Fruit fly (Drosophila melanogaster) whole organism, embryonic: ENCODE results near the gene IA-2.

Experiments
- Atf3 ChIP-seq: fragments of 200-800 bp; sonication (Bioruptor generic); optimal IDR thresholded peaks from 3 replicates; lab custom pipeline; 2016; ENCODE audit warnings: missing biosample characterization, missing genetic modification characterization
- CG10274 ChIP-seq: fragments of 200-800 bp; sonication (Bioruptor generic); optimal IDR thresholded peaks from 3 replicates; lab custom pipeline; 2017; ENCODE audit warnings: missing biosample characterization, mild to moderate bottlenecking, missing genetic modification characterization
- CG10543 ChIP-seq: fragments of 200-800 bp; sonication (Bioruptor generic); optimal IDR thresholded peaks from 3 replicates; lab custom pipeline; 2017; ENCODE audit warnings: missing biosample characterization, mild to moderate bottlenecking, missing genetic modification characterization, moderate library complexity
- CG10959 ChIP-seq: fragments of 200-800 bp; sonication (Bioruptor generic); IDR thresholded peaks from 2 replicates; pipeline ENCODE4 v1.3.6; 2022; ENCODE audit warnings: missing biosample characterization, missing genetic modification characterization
- CG11093 ChIP-seq: fragments of 200-800 bp; sonication (Bioruptor generic); IDR thresholded peaks from 3 replicates; pipeline ENCODE4 v1.3.6; 2022; ENCODE audit warnings: missing biosample characterization, missing genetic modification characterization
- CG11695 ChIP-seq: fragments of 200-800 bp; sonication (Bioruptor generic); IDR thresholded peaks from 3 replicates; pipeline ENCODE4 v1.3.6; 2022; ENCODE audit warnings: missing biosample characterization, missing genetic modification characterization
- CG1233 ChIP-seq: fragments of 200-800 bp; sonication (Bioruptor generic); optimal IDR thresholded peaks from 4 replicates; lab custom pipeline; 2018; ENCODE audit warnings: missing biosample characterization, mild to moderate bottlenecking, missing genetic modification characterization
- CG12391 ChIP-seq: fragments of 200-800 bp; sonication (Bioruptor generic); optimal IDR thresholded peaks from 3 replicates; lab custom pipeline; 2018; ENCODE audit warnings: missing biosample characterization, mild to moderate bottlenecking, missing genetic modification characterization, moderate library complexity
- CG13123 ChIP-seq: fragments of 200-800 bp; sonication (Bioruptor generic); optimal IDR thresholded peaks from 2 replicates; lab custom pipeline; 2016; ENCODE audit warnings: missing biosample characterization, missing genetic modification characterization
- CG14667 ChIP-seq: fragments of 200-800 bp; sonication (Bioruptor generic); IDR thresholded peaks from 2 replicates; pipeline ENCODE4 v1.3.6; 2022; ENCODE audit warnings: missing biosample characterization, missing genetic modification characterization
- CG14860 ChIP-seq: fragments of 200-800 bp; sonication (Bioruptor generic); IDR thresholded peaks from 3 replicates; pipeline ENCODE4 v1.3.6; 2022; ENCODE audit warnings: missing biosample characterization, missing genetic modification characterization; ENCODE audit not compliant: partially characterized antibody
- CG1529 ChIP-seq: fragments of 200-800 bp; sonication (Bioruptor generic); optimal IDR thresholded peaks from 3 replicates; lab custom pipeline; 2018; ENCODE audit warnings: missing biosample characterization, missing genetic modification characterization
- CG15479 ChIP-seq: fragments of 200-800 bp; sonication (Bioruptor generic); optimal IDR thresholded peaks from 3 replicates; lab custom pipeline; 2019; ENCODE audit warnings: missing biosample characterization, mild to moderate bottlenecking, missing genetic modification characterization, moderate library complexity
- CG17361 ChIP-seq: fragments of 200-800 bp; sonication (Bioruptor generic); IDR thresholded peaks from 3 replicates; pipeline ENCODE4 v1.3.6; 2022; ENCODE audit warnings: missing biosample characterization, missing genetic modification characterization
- CG17802 ChIP-seq: fragments of 200-800 bp; sonication (Bioruptor generic); optimal IDR thresholded peaks from 2 replicates; lab custom pipeline; 2018; ENCODE audit warnings: missing biosample characterization, mild to moderate bottlenecking, missing genetic modification characterization, moderate library complexity
- CG30020 ChIP-seq: fragments of 200-800 bp; optimal IDR thresholded peaks from 2 replicates; lab custom pipeline; 2019; ENCODE audit warnings: missing biosample characterization, mild to moderate bottlenecking, missing genetic modification characterization, moderate library complexity
- CG34376 ChIP-seq: fragments of 200-800 bp; sonication (Bioruptor generic); optimal IDR thresholded peaks from 2 replicates; lab custom pipeline; 2018; ENCODE audit warnings: missing biosample characterization, mild to moderate bottlenecking, missing genetic modification characterization
- CG5180 ChIP-seq: fragments of 200-800 bp; sonication (Bioruptor generic); optimal IDR thresholded peaks from 3 replicates; lab custom pipeline; 2017; ENCODE audit warnings: missing biosample characterization, missing genetic modification characterization, mild to moderate bottlenecking, moderate library complexity, missing genetic modification reagents
- CG6689 ChIP-seq: fragments of 200-800 bp; sonication (Bioruptor generic); IDR thresholded peaks from 2 replicates; pipeline ENCODE4 v1.3.6; 2022; ENCODE audit warnings: missing biosample characterization, missing genetic modification characterization
- CG7372 ChIP-seq: fragments of 200-800 bp; sonication (Bioruptor generic); IDR thresholded peaks from 2 replicates; pipeline ENCODE4 v1.3.6; 2022; ENCODE audit warnings: missing biosample characterization, missing genetic modification characterization
- CG7786 ChIP-seq: fragments of 200-800 bp; sonication (Bioruptor generic); optimal IDR thresholded peaks from 2 replicates; lab custom pipeline; 2016; ENCODE audit warnings: missing biosample characterization, missing genetic modification characterization
- CG7928 ChIP-seq: fragments of 200-800 bp; sonication (Bioruptor generic); optimal IDR thresholded peaks from 2 replicates; lab custom pipeline; 2017; ENCODE audit warnings: missing biosample characterization, mild to moderate bottlenecking, missing genetic modification characterization
- CG7987 ChIP-seq: fragments of 200-800 bp; sonication (Bioruptor generic); optimal IDR thresholded peaks from 2 replicates; lab custom pipeline; 2018; ENCODE audit warnings: missing biosample characterization, mild to moderate bottlenecking, missing genetic modification characterization, moderate library complexity
- D19A ChIP-seq: fragments of 200-800 bp; optimal IDR thresholded peaks from 3 replicates; lab custom pipeline; 2019; ENCODE audit warnings: missing biosample characterization, mild to moderate bottlenecking, missing genetic modification characterization, moderate library complexity
- Fer1 ChIP-seq: fragments of 200-800 bp; sonication (Bioruptor generic); optimal IDR thresholded peaks from 2 replicates; lab custom pipeline; 2017; ENCODE audit warnings: missing biosample characterization, mild to moderate bottlenecking, missing genetic modification characterization
- HHEX ChIP-seq: fragments of 200-800 bp; sonication (Bioruptor generic); optimal IDR thresholded peaks from 3 replicates; lab custom pipeline; 2017; ENCODE audit warnings: missing biosample characterization, mild to moderate bottlenecking, missing genetic modification characterization, missing genetic modification reagents
- Lhr ChIP-seq: fragments of 200-800 bp; sonication (Bioruptor generic); optimal IDR thresholded peaks from 3 replicates; lab custom pipeline; 2017; ENCODE audit warnings: mild to moderate bottlenecking, missing biosample characterization, missing genetic modification reagents, missing genetic modification characterization
- MTF-1 ChIP-seq: fragments of 200-800 bp; sonication (Bioruptor generic); optimal IDR thresholded peaks from 2 replicates; lab custom pipeline; 2018; ENCODE audit warnings: missing biosample characterization, mild to moderate bottlenecking, missing genetic modification characterization, borderline replicate concordance
- Max ChIP-seq: fragments of 200-800 bp; sonication (Bioruptor generic); optimal IDR thresholded peaks from 2 replicates; lab custom pipeline; 2016; ENCODE audit warnings: missing biosample characterization, mild to moderate bottlenecking, missing genetic modification characterization
- NC2β ChIP-seq: fragments of 200-800 bp; sonication (Bioruptor generic); optimal IDR thresholded peaks from 2 replicates; lab custom pipeline; 2016; ENCODE audit warnings: missing biosample characterization, missing genetic modification characterization
- PHDP ChIP-seq: fragments of 200-800 bp; sonication (Bioruptor generic); optimal IDR thresholded peaks from 3 replicates; lab custom pipeline; 2018; ENCODE audit warnings: missing biosample characterization, mild to moderate bottlenecking, missing genetic modification characterization, moderate library complexity
- Ptx1 ChIP-seq: fragments of 200-800 bp; sonication (Bioruptor generic); IDR thresholded peaks from 2 replicates; pipeline ENCODE4 v1.3.6; 2022; ENCODE audit warnings: missing biosample characterization, missing genetic modification characterization
- ase ChIP-seq: fragments of 200-800 bp; sonication (Bioruptor generic); IDR thresholded peaks from 3 replicates; pipeline ENCODE4 v1.3.6; 2022; ENCODE audit warnings: missing biosample characterization, missing genetic modification characterization
- cg ChIP-seq: fragments of 200-800 bp; sonication (Bioruptor generic); optimal IDR thresholded peaks from 3 replicates; lab custom pipeline; 2019; ENCODE audit warnings: missing biosample characterization, mild to moderate bottlenecking, missing genetic modification characterization, moderate library complexity
- disco-r ChIP-seq: fragments of 200-800 bp; sonication (Bioruptor generic); optimal IDR thresholded peaks from 2 replicates; lab custom pipeline; 2016; ENCODE audit warnings: missing biosample characterization, missing genetic modification characterization
- fd64A ChIP-seq: fragments of 200-800 bp; sonication (Bioruptor generic); optimal IDR thresholded peaks from 3 replicates; lab custom pipeline; 2018; ENCODE audit warnings: missing biosample characterization, mild to moderate bottlenecking, missing genetic modification characterization
- gfzf ChIP-seq: fragments of 200-800 bp; sonication (Bioruptor generic); optimal IDR thresholded peaks from 2 replicates; lab custom pipeline; 2016; ENCODE audit warnings: missing biosample characterization, mild to moderate bottlenecking, missing genetic modification characterization, moderate library complexity
- her ChIP-seq: fragments of 200-800 bp; sonication (Bioruptor generic); optimal IDR thresholded peaks from 2 replicates; lab custom pipeline; 2016; ENCODE audit warnings: missing biosample characterization, missing genetic modification characterization
- kah ChIP-seq: fragments of 200-800 bp; sonication (Bioruptor generic); optimal IDR thresholded peaks from 2 replicates; lab custom pipeline; 2018; ENCODE audit warnings: missing biosample characterization, mild to moderate bottlenecking, missing genetic modification characterization
- klu ChIP-seq: fragments of 200-800 bp; sonication (Bioruptor generic); IDR thresholded peaks from 2 replicates; pipeline ENCODE4 v1.3.6; 2022; ENCODE audit warnings: missing biosample characterization, missing genetic modification characterization
- onecut ChIP-seq: fragments of 200-800 bp; sonication (Bioruptor generic); IDR thresholded peaks from 2 replicates; pipeline ENCODE4 v1.3.6; 2022; ENCODE audit warnings: missing biosample characterization, missing genetic modification characterization
- psq ChIP-seq: fragments of 200-800 bp; sonication (Bioruptor generic); optimal IDR thresholded peaks from 2 replicates; lab custom pipeline; 2017; ENCODE audit warnings: missing biosample characterization, missing genetic modification characterization
- sim ChIP-seq: fragments of 200-800 bp; sonication (Bioruptor generic); IDR thresholded peaks from 2 replicates; pipeline ENCODE4 v1.3.6; 2022; ENCODE audit warnings: missing biosample characterization, missing genetic modification characterization
- slou ChIP-seq: fragments of 200-800 bp; sonication (Bioruptor generic); optimal IDR thresholded peaks from 3 replicates; lab custom pipeline; 2016; ENCODE audit warnings: missing biosample characterization, missing genetic modification characterization
- sob ChIP-seq: fragments of 200-800 bp; sonication (Bioruptor generic); IDR thresholded peaks from 2 replicates; pipeline ENCODE4 v1.3.6; 2022; ENCODE audit warnings: missing biosample characterization, missing genetic modification characterization
- ssp ChIP-seq: fragments of 200-800 bp; sonication (Bioruptor generic); IDR thresholded peaks from 2 replicates; pipeline ENCODE4 v1.3.6; 2022; ENCODE audit warnings: missing biosample characterization, missing genetic modification characterization
- unpg ChIP-seq: fragments of 200-800 bp; sonication (Bioruptor generic); optimal IDR thresholded peaks from 3 replicates; lab custom pipeline; 2018; ENCODE audit warnings: missing biosample characterization, mild to moderate bottlenecking, missing genetic modification characterization, moderate library complexity
- z ChIP-seq: fragments of 200-800 bp; sonication (Bioruptor generic); IDR thresholded peaks from 3 replicates; pipeline ENCODE4 v1.3.6; 2022; ENCODE audit warnings: missing biosample characterization, missing genetic modification characterization
- zf30C ChIP-seq: fragments of 200-800 bp; sonication (Bioruptor generic); optimal IDR thresholded peaks from 3 replicates; lab custom pipeline; 2018; ENCODE audit warnings: missing biosample characterization, mild to moderate bottlenecking, missing genetic modification characterization

Gene IA-2

dm6 chr2L:1074180-1074864 lies 26.5 kb upstream of the IA-2 start (continued):
- peak; percentile 36 for TF ChIP-seq CG10543
- TF ChIP-seq klu (GFP tag; lab: Robert Waterston, UW), result no peak
- peak; percentile 19 for TF ChIP-seq CG13123 (GFP tag; lab: Kevin White, UChicago)
- no peak for TF ChIP-seq CG7928
- peak; percentile 66 for TF ChIP-seq CG14667 (GFP tag; lab: Robert Waterston, UW)
- peak; percentile 88 for TF ChIP-seq CG12391 (tag; lab: Kevin White, UChicago)
- TF ChIP-seq ase (GFP tag; lab: Robert Waterston, UW), result 0 out of 3 replicates have a peak, but pooled peaks have one; percentile 42
- peak; percentile 74 for TF ChIP-seq NC2β (GFP tag; lab: Kevin White, UChicago)
- TF ChIP-seq CG7372 (GFP tag; lab: Robert Waterston, UW), result peak; percentile 8; the same call in 1 of the 2 replicates
- TF ChIP-seq CG6689 (GFP tag; lab: Robert Waterston, UW), result peak; percentile 82
- TF ChIP-seq CG17802 (tag; lab: Kevin White, UChicago), result peak; percentile 66
- peak; percentile 53 for TF ChIP-seq psq (GFP tag; lab: Kevin White, UChicago)
- peak; percentile 87 for TF ChIP-seq D19A
- TF ChIP-seq CG11093, result peak; percentile 60; the same call in 1 of the 3 replicates
- peak; percentile 50 for TF ChIP-seq CG7786 (GFP tag; lab: Kevin White, UChicago)
- peak; percentile 89 for TF ChIP-seq PHDP (tag; lab: Kevin White, UChicago)
- peak; percentile 76 for TF ChIP-seq CG11695 (GFP tag; lab: Robert Waterston, UW)
- peak; percentile 80 for TF ChIP-seq CG1529 (GFP tag; lab: Kevin White, UChicago)
- peak; percentile 78 for TF ChIP-seq HHEX (GFP tag; lab: Kevin White, UChicago)
- peak; percentile 77 for TF ChIP-seq cg
- TF ChIP-seq sim (GFP tag; lab: Robert Waterston, UW), result peak; percentile 54; the same call in 1 of the 2 replicates
- 0 out of 2 replicates have a peak, but pooled peaks have one; percentile 39 for TF ChIP-seq CG10959 (GFP tag; lab: Robert Waterston, UW)
- no peak for TF ChIP-seq CG14860 (GFP tag; lab: Robert Waterston, UW)
- peak; percentile 57 for TF ChIP-seq Lhr (GFP tag; lab: Kevin White, UChicago)
- TF ChIP-seq Ptx1 (GFP tag; lab: Robert Waterston, UW), result peak; percentile 73
- peak; percentile 51 for TF ChIP-seq CG5180 (GFP tag; lab: Kevin White, UChicago)
- TF ChIP-seq CG10274 (GFP tag; lab: Kevin White, UChicago), result peak; percentile 31
- TF ChIP-seq CG17361 (GFP tag; lab: Robert Waterston, UW), result peak; percentile 91
- TF ChIP-seq fd64A, result peak; percentile 76
- TF ChIP-seq CG1233, result peak; percentile 66
- peak; percentile 92 for TF ChIP-seq unpg (GFP tag; lab: Kevin White, UChicago)
- peak; percentile 57 for TF ChIP-seq sob
- TF ChIP-seq slou (GFP tag; lab: Kevin White, UChicago), result no peak
- no peak for TF ChIP-seq CG34376 (GFP tag; lab: Kevin White, UChicago)
- peak; percentile 47 for TF ChIP-seq disco-r
- TF ChIP-seq zf30C (GFP tag; lab: Kevin White, UChicago), result no peak
- TF ChIP-seq gfzf (GFP tag; lab: Kevin White, UChicago), result no peak
- peak; percentile 69 for TF ChIP-seq Max (GFP tag; lab: Kevin White, UChicago)
- TF ChIP-seq CG30020 (tag; lab: Kevin White, UChicago), result peak; percentile 29
- TF ChIP-seq CG15479, result no peak
- peak; percentile 73 for TF ChIP-seq Fer1 (GFP tag; lab: Kevin White, UChicago)
- peak; percentile 66 for TF ChIP-seq onecut (GFP tag; lab: Robert Waterston, UW)
- peak; percentile 70 for TF ChIP-seq Atf3 (GFP tag; lab: Kevin White, UChicago)
- peak; percentile 36 for TF ChIP-seq CG7987 (GFP tag; lab: Kevin White, UChicago)
- peak; percentile 66 for TF ChIP-seq her (GFP tag; lab: Kevin White, UChicago)
- peak; percentile 57 for TF ChIP-seq MTF-1 (GFP tag; lab: Kevin White, UChicago)
- TF ChIP-seq z (GFP tag; lab: Robert Waterston, UW), result peak; percentile 58; the same call in 1 of the 3 replicates
- peak; percentile 54 for TF ChIP-seq ssp (GFP tag; lab: Robert Waterston, UW)
- TF ChIP-seq kah (GFP tag; lab: Kevin White, UChicago), result peak; percentile 52
